Worm (Caenorhabditis elegans): Measurements from ENCODE around the gene C12D12.1.

C12D12.1 gene

ce11 chrX:3463875-3464274 is 35.2 kb upstream of the C12D12.1 start:
- no peak for TF ChIP-seq drap-1 (GFP tag; optimal IDR thresholded peaks at IDR 0.05)
- peak; percentile 76 for TF ChIP-seq unc-62 (GFP tag; optimal IDR thresholded peaks at IDR 0.05)

DNA sequence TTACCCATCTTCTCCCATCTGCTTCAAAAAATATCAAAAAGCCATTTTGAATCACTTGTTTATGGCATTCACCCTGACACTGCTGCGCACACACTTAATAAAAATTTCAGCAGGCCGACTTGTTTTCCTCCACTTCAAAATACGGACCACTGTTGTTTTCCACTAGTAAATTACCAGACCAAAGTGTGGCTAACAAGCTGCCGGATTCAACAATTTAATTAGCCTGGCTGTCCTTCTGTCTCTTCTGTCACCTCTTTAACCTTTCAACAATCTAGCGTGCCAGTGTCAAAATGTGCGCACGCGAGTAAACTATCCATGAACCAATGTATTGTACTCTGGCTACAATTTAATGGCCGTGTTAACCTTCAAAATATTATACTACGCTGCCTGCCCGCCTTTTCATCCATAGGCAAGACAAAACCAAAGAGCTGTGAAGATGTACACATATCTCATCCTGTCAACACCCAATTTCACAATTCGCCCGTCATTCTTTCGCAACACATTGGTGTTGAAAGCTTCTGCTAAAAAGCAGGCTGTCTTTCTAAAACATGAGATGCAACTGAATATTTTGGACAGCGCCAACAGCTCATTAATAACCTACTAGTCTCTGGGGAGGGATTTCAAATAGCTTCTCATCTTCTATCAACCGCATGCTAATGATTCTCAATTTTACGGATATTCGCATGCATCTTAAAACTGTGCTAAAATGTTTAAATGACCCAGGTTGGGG is 34.6 kb upstream of the C12D12.1 start:
- TF ChIP-seq nhr-2 (tag; optimal IDR thresholded peaks at IDR 0.05): peak; percentile 10
- no peak for TF ChIP-seq cnd-1 (tag; optimal IDR thresholded peaks at IDR 0.05)
- TF ChIP-seq hlh-1 (tag; optimal IDR thresholded peaks at IDR 0.05): no peak
- TF ChIP-seq bed-3 (GFP tag; optimal IDR thresholded peaks at IDR 0.05): no peak
- no peak for TF ChIP-seq nhr-237 (tag; optimal IDR thresholded peaks at IDR 0.05)
- peak; percentile 80 for TF ChIP-seq ces-1 (GFP tag; optimal IDR thresholded peaks at IDR 0.05)
- TF ChIP-seq ceh-39 (tag; optimal IDR thresholded peaks at IDR 0.05): no peak
- peak; percentile 53 for TF ChIP-seq unc-62 (GFP tag; optimal IDR thresholded peaks at IDR 0.05)
- peak; percentile 41 for TF ChIP-seq ham-2 (GFP tag; optimal IDR thresholded peaks at IDR 0.05)

DNA sequence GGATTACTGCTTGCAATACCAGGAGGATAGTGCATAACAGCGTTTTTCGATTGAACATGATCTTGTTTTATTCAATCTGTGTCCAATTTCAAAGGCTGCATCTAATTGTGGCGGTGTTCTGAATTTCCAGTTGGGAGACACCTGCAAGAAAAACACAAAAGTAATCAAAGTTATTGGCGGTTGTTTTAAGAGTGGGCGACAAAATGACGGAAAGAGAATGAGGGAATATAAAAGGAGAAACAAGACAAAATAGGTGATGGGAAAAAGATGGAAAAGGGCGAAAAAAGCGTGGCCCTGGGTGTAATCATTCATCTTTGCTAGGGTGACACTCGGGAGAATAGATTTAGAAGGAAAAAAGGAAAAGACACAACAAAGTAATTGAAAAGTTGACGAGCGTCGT is 33.3 kb upstream of the C12D12.1 start, which contains the start of the genes ZK377.15 and sax-3:
Gene ZK377.15 (minus strand): TSS at position 101 of the 400 bp plus-strand sequence.
Gene sax-3 (minus strand): TSS at position 143 of the 400 bp plus-strand sequence.
- TF ChIP-seq nhr-12 (tag; optimal IDR thresholded peaks at IDR 0.05): no peak
- TF ChIP-seq ztf-11 (tag; optimal IDR thresholded peaks at IDR 0.05): no peak
- no peak for TF ChIP-seq ceh-39 (tag; optimal IDR thresholded peaks at IDR 0.05)
- TF ChIP-seq zip-8 (tag; optimal IDR thresholded peaks at IDR 0.05): no peak
- no peak for TF ChIP-seq mep-1 (tag; optimal IDR thresholded peaks at IDR 0.05)
- no peak for TF ChIP-seq snpc-4 (tag; optimal IDR thresholded peaks at IDR 0.05)
- TF ChIP-seq nhr-2 (tag; optimal IDR thresholded peaks at IDR 0.05): no peak
- TF ChIP-seq nhr-76 (tag; optimal IDR thresholded peaks at IDR 0.05): no peak
- TF ChIP-seq mab-5 (tag; optimal IDR thresholded peaks at IDR 0.05): no peak
- no peak for TF ChIP-seq ces-1 (GFP tag; optimal IDR thresholded peaks at IDR 0.05)
- TF ChIP-seq hlh-1 (tag; optimal IDR thresholded peaks at IDR 0.05): no peak
- TF ChIP-seq ceh-43 (GFP tag; optimal IDR thresholded peaks at IDR 0.05): no peak
- no peak for TF ChIP-seq lsy-2 (tag; optimal IDR thresholded peaks at IDR 0.05)
- no peak for TF ChIP-seq nhr-237 (tag; optimal IDR thresholded peaks at IDR 0.05)
- no peak for TF ChIP-seq elt-1 (tag; optimal IDR thresholded peaks at IDR 0.05; ENCODE audit: borderline replicate concordance, insufficient read depth)
- no peak for TF ChIP-seq pha-4 (tag; optimal IDR thresholded peaks at IDR 0.05)
- no peak for TF ChIP-seq M03D4.4 (tag; optimal IDR thresholded peaks at IDR 0.05)
- TF ChIP-seq sptf-1 (tag; optimal IDR thresholded peaks at IDR 0.05): no peak
- no peak for TF ChIP-seq tbx-8 (GFP tag; optimal IDR thresholded peaks at IDR 0.05)
- no peak for TF ChIP-seq ham-2 (GFP tag; optimal IDR thresholded peaks at IDR 0.05)

DNA sequence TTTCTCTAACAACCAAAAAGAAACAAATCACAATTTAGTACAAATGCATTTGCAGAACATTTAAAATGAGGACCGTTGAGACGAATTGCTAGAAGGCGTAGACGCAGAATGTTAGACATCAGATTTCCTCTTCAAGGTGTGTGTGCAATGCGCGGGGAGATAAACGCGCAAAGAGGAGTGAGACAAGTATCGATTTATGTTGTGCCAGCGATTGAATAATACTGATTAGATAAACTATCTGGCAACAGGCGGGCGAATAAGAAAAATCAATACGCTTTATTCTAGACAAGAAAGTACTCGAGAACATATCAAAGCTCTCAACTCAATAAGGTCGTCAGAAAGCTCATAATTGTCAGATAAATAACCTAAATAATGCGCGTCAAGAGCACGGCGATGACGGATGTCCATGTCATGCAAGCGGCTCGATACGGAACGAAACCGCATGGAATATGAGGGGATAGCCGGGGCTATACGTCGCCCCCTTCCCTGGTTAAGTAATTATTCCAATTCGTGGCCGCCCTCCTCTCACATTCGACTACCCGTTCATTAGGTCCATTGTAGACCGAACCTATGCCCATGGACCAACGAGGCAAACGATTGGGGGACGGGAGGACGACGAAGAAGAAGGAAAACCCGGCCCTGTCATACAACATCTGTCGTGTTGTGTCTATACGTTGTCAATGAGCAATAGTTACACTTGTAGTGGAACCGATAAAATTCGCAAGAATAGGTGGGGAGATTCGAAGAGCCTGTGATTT is 31.9 kb upstream of the C12D12.1 start:
- peak; percentile 43 for TF ChIP-seq mls-2 (tag; optimal IDR thresholded peaks at IDR 0.05)
- no peak for TF ChIP-seq unc-62 (GFP tag; optimal IDR thresholded peaks at IDR 0.05)
- TF ChIP-seq elt-1 (tag; optimal IDR thresholded peaks at IDR 0.05; ENCODE audit: borderline replicate concordance, insufficient read depth): peak; percentile 77
- peak; percentile 13 for TF ChIP-seq unc-120 (tag; optimal IDR thresholded peaks at IDR 0.05; ENCODE audit: poor library complexity, severe bottlenecking)
- no peak for TF ChIP-seq mab-5 (tag; optimal IDR thresholded peaks at IDR 0.05)
- TF ChIP-seq nhr-28 (tag; optimal IDR thresholded peaks at IDR 0.05): no peak
- no peak for TF ChIP-seq ztf-11 (tag; optimal IDR thresholded peaks at IDR 0.05)
- TF ChIP-seq pha-4 (tag; optimal IDR thresholded peaks at IDR 0.05): no peak
- peak; percentile 81 for TF ChIP-seq cnd-1 (tag; optimal IDR thresholded peaks at IDR 0.05)
- peak; percentile 48 for TF ChIP-seq ces-1 (GFP tag; optimal IDR thresholded peaks at IDR 0.05)
- peak; percentile 26 for TF ChIP-seq sptf-1 (tag; optimal IDR thresholded peaks at IDR 0.05)
- peak; percentile 2 for TF ChIP-seq mep-1 (tag; optimal IDR thresholded peaks at IDR 0.05)
- peak; percentile 60 for TF ChIP-seq nhr-2 (tag; optimal IDR thresholded peaks at IDR 0.05)
- TF ChIP-seq tbx-8 (GFP tag; optimal IDR thresholded peaks at IDR 0.05): no peak
- TF ChIP-seq ham-2 (GFP tag; optimal IDR thresholded peaks at IDR 0.05): peak; percentile 33
- TF ChIP-seq hlh-1 (tag; optimal IDR thresholded peaks at IDR 0.05): no peak
- TF ChIP-seq ceh-39 (tag; optimal IDR thresholded peaks at IDR 0.05): peak; percentile 28
- no peak for TF ChIP-seq sem-2 (GFP tag; optimal IDR thresholded peaks at IDR 0.05)

DNA sequence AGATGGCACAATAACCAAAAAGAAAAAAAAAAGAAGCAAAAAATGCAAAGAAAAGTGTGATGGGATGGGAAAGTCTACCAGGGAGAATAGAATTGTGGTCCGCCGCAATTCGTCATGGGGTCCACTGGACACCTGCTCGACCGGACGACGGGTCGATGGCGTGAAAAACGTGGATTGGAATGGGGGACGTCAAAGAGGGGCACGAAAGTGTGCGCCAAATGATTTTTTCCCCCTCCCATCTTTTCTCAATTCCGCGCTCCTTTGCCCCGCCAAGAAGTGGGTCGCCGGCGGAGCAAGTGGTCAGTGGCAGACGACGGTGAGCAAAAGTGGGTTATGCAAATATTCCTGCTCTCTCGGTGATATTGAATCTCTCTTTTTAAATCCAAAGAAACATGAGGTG is 31.1 kb upstream of the C12D12.1 start:
- TF ChIP-seq hlh-1 (tag; optimal IDR thresholded peaks at IDR 0.05) (peak; percentile 8), snpc-4 (tag; optimal IDR thresholded peaks at IDR 0.05) (no peak)

Data from whole organism, mixed stage, embryonic.